Worm (Caenorhabditis elegans) whole organism, young adult: Measurements from ENCODE around the gene oac-10.

Experiments used
- egrh-3 ChIP-seq: fragments of 200-800 bp; sonication (Bioruptor generic); IDR thresholded peaks from 2 replicates; pipeline ENCODE4 v1.3.6; 2022; ENCODE audit warnings: missing genetic modification reagents, missing genetic modification characterization, missing compliant biosample characterization
- nhr-90 ChIP-seq: sonication (generic microtip); optimal IDR thresholded peaks from 2 replicates; lab custom pipeline; 2016; ENCODE audit warnings: missing genotype, mild to moderate bottlenecking, missing genetic modification characterization, missing compliant biosample characterization
- zfh-2 ChIP-seq: fragments of 200-800 bp; sonication (Bioruptor generic); conservative IDR thresholded peaks from 2 replicates; pipeline ENCODE4 v1.3.6; 2022; ENCODE audit warnings: missing genetic modification reagents, missing genetic modification characterization, missing compliant biosample characterization

The oac-10 gene

ce11 chrII:3920611-3921010 is 50.9 kb downstream of the oac-10 start:
- peak; percentile 11; the same call in 1 of the 2 replicates for TF ChIP-seq egrh-3
- TF ChIP-seq nhr-90: no peak
- peak; percentile 60 for TF ChIP-seq zfh-2 (GFP tag; lab: Robert Waterston, UW)
